Fruit fly (Drosophila melanogaster) whole organism, embryonic: ENCODE data around the gene CG15514.

Experiments
- ATbp ChIP-seq: fragments of 200-800 bp; sonication (Bioruptor generic); optimal IDR thresholded peaks from 2 replicates; lab custom pipeline; 2017; ENCODE audit warnings: missing biosample characterization, mild to moderate bottlenecking, missing genetic modification characterization, missing genetic modification reagents
- Bdp1 ChIP-seq: fragments of 200-800 bp; sonication (Bioruptor generic); optimal IDR thresholded peaks from 3 replicates; lab custom pipeline; 2016; ENCODE audit warnings: missing biosample characterization, missing genetic modification characterization
- CG10274 ChIP-seq: fragments of 200-800 bp; sonication (Bioruptor generic); optimal IDR thresholded peaks from 3 replicates; lab custom pipeline; 2017; ENCODE audit warnings: missing biosample characterization, mild to moderate bottlenecking, missing genetic modification characterization
- CG10431 ChIP-seq: fragments of 200-800 bp; sonication (Bioruptor generic); optimal IDR thresholded peaks from 3 replicates; lab custom pipeline; 2018; ENCODE audit warnings: missing biosample characterization, mild to moderate bottlenecking, missing genetic modification characterization
- CG12659 ChIP-seq: fragments of 200-800 bp; sonication (Bioruptor generic); optimal IDR thresholded peaks from 3 replicates; lab custom pipeline; 2017; ENCODE audit warnings: mild to moderate bottlenecking, missing biosample characterization, missing genetic modification reagents, missing genetic modification characterization
- CG13894 ChIP-seq: fragments of 200-800 bp; sonication (Bioruptor generic); optimal IDR thresholded peaks from 3 replicates; lab custom pipeline; 2018; ENCODE audit warnings: missing biosample characterization, mild to moderate bottlenecking, missing genetic modification characterization, moderate library complexity
- CG14441 ChIP-seq: fragments of 200-800 bp; sonication (Bioruptor generic); IDR thresholded peaks from 2 replicates; pipeline ENCODE4 v1.3.6; 2022; ENCODE audit warnings: missing biosample characterization, missing genetic modification characterization
- CG14710 ChIP-seq: fragments of 200-800 bp; sonication (Bioruptor generic); optimal IDR thresholded peaks from 3 replicates; lab custom pipeline; 2019; ENCODE audit warnings: missing biosample characterization, mild to moderate bottlenecking, missing genetic modification characterization, moderate library complexity
- CG15011 ChIP-seq: fragments of 200-800 bp; sonication (Bioruptor generic); optimal IDR thresholded peaks from 3 replicates; lab custom pipeline; 2018; ENCODE audit warnings: missing biosample characterization, mild to moderate bottlenecking, missing genetic modification characterization
- CG17361 ChIP-seq: fragments of 200-800 bp; sonication (Bioruptor generic); IDR thresholded peaks from 3 replicates; pipeline ENCODE4 v1.3.6; 2022; ENCODE audit warnings: missing biosample characterization, missing genetic modification characterization
- CG2889 ChIP-seq: fragments of 200-800 bp; sonication (Bioruptor generic); IDR thresholded peaks from 3 replicates; pipeline ENCODE4 v1.3.6; 2022; ENCODE audit warnings: missing biosample characterization, missing genetic modification characterization
- CG30403 ChIP-seq: fragments of 200-800 bp; sonication (Bioruptor generic); optimal IDR thresholded peaks from 3 replicates; lab custom pipeline; 2016; ENCODE audit warnings: missing biosample characterization, missing genetic modification characterization
- CG31441 ChIP-seq: fragments of 200-800 bp; sonication (Bioruptor generic); IDR thresholded peaks from 2 replicates; pipeline ENCODE4 v1.3.6; 2022; ENCODE audit warnings: missing biosample characterization, missing genetic modification characterization
- CG3163 ChIP-seq: fragments of 200-800 bp; sonication (Bioruptor generic); optimal IDR thresholded peaks from 3 replicates; lab custom pipeline; 2016; ENCODE audit warnings: missing biosample characterization, missing genetic modification characterization
- CG3281 ChIP-seq: fragments of 200-800 bp; sonication (Bioruptor generic); optimal IDR thresholded peaks from 3 replicates; lab custom pipeline; 2017; ENCODE audit warnings: missing biosample characterization, mild to moderate bottlenecking, missing genetic modification characterization
- CG3838 ChIP-seq: fragments of 200-800 bp; sonication (Bioruptor generic); optimal IDR thresholded peaks from 3 replicates; lab custom pipeline; 2016; ENCODE audit warnings: missing biosample characterization, missing genetic modification characterization
- CG43689 ChIP-seq: fragments of 200-800 bp; sonication (Bioruptor generic); IDR thresholded peaks from 2 replicates; pipeline ENCODE4 v1.3.6; 2022; ENCODE audit warnings: missing biosample characterization, missing genetic modification characterization
- CG4707 ChIP-seq: fragments of 200-800 bp; sonication (Bioruptor generic); optimal IDR thresholded peaks from 2 replicates; lab custom pipeline; 2018; ENCODE audit warnings: missing biosample characterization, mild to moderate bottlenecking, missing genetic modification characterization, moderate library complexity
- CG4854 ChIP-seq: fragments of 200-800 bp; sonication (Bioruptor generic); optimal IDR thresholded peaks from 2 replicates; lab custom pipeline; 2016; ENCODE audit warnings: missing biosample characterization, missing genetic modification characterization, inconsistent platforms
- CG5180 ChIP-seq: fragments of 200-800 bp; sonication (Bioruptor generic); optimal IDR thresholded peaks from 3 replicates; lab custom pipeline; 2017; ENCODE audit warnings: missing biosample characterization, missing genetic modification characterization, mild to moderate bottlenecking, moderate library complexity, missing genetic modification reagents
- CG5953 ChIP-seq: fragments of 200-800 bp; sonication (Bioruptor generic); IDR thresholded peaks from 2 replicates; pipeline ENCODE4 v1.3.6; 2022; ENCODE audit warnings: missing biosample characterization, missing genetic modification characterization
- CG7745 ChIP-seq: fragments of 200-800 bp; sonication (Bioruptor generic); optimal IDR thresholded peaks from 2 replicates; lab custom pipeline; 2018; ENCODE audit warnings: missing biosample characterization, mild to moderate bottlenecking, missing genetic modification characterization, moderate library complexity
- CG8478 ChIP-seq: fragments of >200 bp; optimal IDR thresholded peaks from 2 replicates; lab custom pipeline; 2018
- Chrac-16 ChIP-seq: fragments of 200-800 bp; sonication (Bioruptor generic); optimal IDR thresholded peaks from 3 replicates; lab custom pipeline; 2016; ENCODE audit warnings: missing biosample characterization, missing genetic modification characterization
- Dip2 ChIP-seq: fragments of 200-800 bp; sonication (Bioruptor generic); IDR thresholded peaks from 2 replicates; pipeline ENCODE4 v1.3.6; 2022; ENCODE audit warnings: missing biosample characterization, missing genetic modification characterization
- E2f1 ChIP-seq: fragments of 200-800 bp; sonication (Bioruptor generic); IDR thresholded peaks from 2 replicates; pipeline ENCODE4 v1.3.6; 2022; ENCODE audit warnings: missing biosample characterization, missing genetic modification characterization
- HLH54F ChIP-seq: fragments of 200-800 bp; sonication (Bioruptor generic); optimal IDR thresholded peaks from 3 replicates; lab custom pipeline; 2016; ENCODE audit warnings: missing biosample characterization, missing genetic modification characterization
- Hmr ChIP-seq: fragments of 200-800 bp; sonication (Bioruptor generic); optimal IDR thresholded peaks from 3 replicates; lab custom pipeline; 2017; ENCODE audit warnings: mild to moderate bottlenecking, missing biosample characterization, missing genetic modification reagents, missing genetic modification characterization
- Hr39 ChIP-seq: fragments of >200 bp; optimal IDR thresholded peaks from 2 replicates; lab custom pipeline; 2017
- Meics ChIP-seq: fragments of 200-800 bp; sonication (Bioruptor generic); optimal IDR thresholded peaks from 2 replicates; lab custom pipeline; 2017; ENCODE audit warnings: missing biosample characterization, mild to moderate bottlenecking, missing genetic modification characterization
- NC2β ChIP-seq: fragments of 200-800 bp; sonication (Bioruptor generic); optimal IDR thresholded peaks from 2 replicates; lab custom pipeline; 2016; ENCODE audit warnings: missing biosample characterization, missing genetic modification characterization
- Neu2 ChIP-seq: fragments of 200-800 bp; sonication (Bioruptor generic); optimal IDR thresholded peaks from 3 replicates; lab custom pipeline; 2016; ENCODE audit warnings: missing biosample characterization, missing genetic modification characterization, borderline replicate concordance
- Optix ChIP-seq: fragments of 200-800 bp; sonication (Bioruptor generic); IDR thresholded peaks from 3 replicates; pipeline ENCODE4 v1.3.6; 2022; ENCODE audit warnings: missing biosample characterization, missing genetic modification characterization
- Six4 ChIP-seq: fragments of 200-800 bp; sonication (Bioruptor generic); optimal IDR thresholded peaks from 2 replicates; lab custom pipeline; 2016; ENCODE audit warnings: missing biosample characterization, missing genetic modification characterization
- Xbp1 ChIP-seq: fragments of 200-800 bp; sonication (Bioruptor generic); optimal IDR thresholded peaks from 3 replicates; lab custom pipeline; 2016; ENCODE audit warnings: missing biosample characterization, mild to moderate bottlenecking, missing genetic modification characterization
- bbx ChIP-seq: fragments of 200-800 bp; sonication (Bioruptor generic); IDR thresholded peaks from 2 replicates; pipeline ENCODE4 v1.3.6; 2022; ENCODE audit warnings: missing biosample characterization, missing genetic modification characterization; ENCODE audit not compliant: partially characterized antibody
- bigmax ChIP-seq: fragments of 200-800 bp; sonication (Bioruptor generic); optimal IDR thresholded peaks from 2 replicates; lab custom pipeline; 2018; ENCODE audit warnings: missing biosample characterization, mild to moderate bottlenecking, missing genetic modification characterization
- dysf ChIP-seq: fragments of 200-800 bp; sonication (Bioruptor generic); IDR thresholded peaks from 3 replicates; pipeline ENCODE4 v1.3.6; 2022; ENCODE audit warnings: missing biosample characterization, missing genetic modification characterization
- fd3F ChIP-seq: fragments of 200-800 bp; sonication (Bioruptor generic); optimal IDR thresholded peaks from 2 replicates; lab custom pipeline; 2018; ENCODE audit warnings: missing biosample characterization, mild to moderate bottlenecking, missing genetic modification characterization, moderate library complexity
- gcm2 ChIP-seq: fragments of 200-800 bp; sonication (Bioruptor generic); optimal IDR thresholded peaks from 2 replicates; lab custom pipeline; 2016; ENCODE audit warnings: missing biosample characterization, missing genetic modification characterization
- gro ChIP-seq: fragments of 200-800 bp; sonication (Bioruptor generic); optimal IDR thresholded peaks from 2 replicates; lab custom pipeline; 2016; ENCODE audit warnings: missing biosample characterization, missing genetic modification characterization
- jigr1 ChIP-seq: fragments of 200-800 bp; sonication (Bioruptor generic); IDR thresholded peaks from 3 replicates; pipeline ENCODE4 v1.3.6; 2022; ENCODE audit warnings: missing biosample characterization, missing genetic modification characterization
- knrl ChIP-seq: fragments of 200-800 bp; sonication (Bioruptor generic); IDR thresholded peaks from 3 replicates; pipeline ENCODE4 v1.3.6; 2022; ENCODE audit warnings: missing biosample characterization, missing genetic modification characterization; ENCODE audit not compliant: partially characterized antibody
- lola ChIP-seq, 3 experiments: fragments of >200 bp in 2 of 3; fragments of 200-800 bp in 1 of 3; sonication (Bioruptor generic) in 1 of 3; optimal IDR thresholded peaks; 2 replicates each; lab custom pipeline; 2017 to 2019; ENCODE audit warnings: missing biosample characterization in 3 of 3, missing genetic modification characterization in 3 of 3, mild to moderate bottlenecking in 1 of 3, moderate library complexity in 1 of 3
- mam ChIP-seq: fragments of 200-800 bp; sonication (Bioruptor generic); optimal IDR thresholded peaks from 3 replicates; lab custom pipeline; 2016; ENCODE audit warnings: missing biosample characterization, missing genetic modification characterization
- otp ChIP-seq: fragments of 200-800 bp; sonication (Bioruptor generic); IDR thresholded peaks from 3 replicates; pipeline ENCODE4, ENCODE4 v1.3.6; 2022; ENCODE audit warnings: missing biosample characterization, missing genetic modification characterization
- sens ChIP-seq: fragments of 200-800 bp; sonication (Bioruptor generic); peaks from one replicate; lab custom pipeline; 2016; ENCODE audit warnings: missing biosample characterization, missing genetic modification characterization
- sima ChIP-seq: fragments of 200-800 bp; sonication (Bioruptor generic); optimal IDR thresholded peaks from 2 replicates; lab custom pipeline; 2016; ENCODE audit warnings: missing biosample characterization, missing genetic modification characterization
- so ChIP-seq: fragments of 200-800 bp; sonication (Bioruptor generic); IDR thresholded peaks from 3 replicates; pipeline ENCODE4 v1.3.6; 2022; ENCODE audit warnings: missing biosample characterization, missing genetic modification characterization
- tap ChIP-seq: fragments of 200-800 bp; optimal IDR thresholded peaks from 3 replicates; lab custom pipeline; 2019; ENCODE audit warnings: missing biosample characterization, mild to moderate bottlenecking, missing genetic modification characterization, moderate library complexity
- toy ChIP-seq: fragments of 200-800 bp; sonication (Bioruptor generic); IDR thresholded peaks from 2 replicates; pipeline ENCODE4 v1.3.6; 2022; ENCODE audit warnings: missing biosample characterization, missing genetic modification characterization
- yki ChIP-seq: fragments of >200 bp; optimal IDR thresholded peaks from 3 replicates; lab custom pipeline; 2018

Gene CG15514

dm6 chr3R:29834759-29835709, 26.3 kb downstream of the CG15514 start, which contains the start of gene Atg16 (continued):
- TF ChIP-seq CG12659 (GFP tag; lab: Kevin White, UChicago), result no peak
- TF ChIP-seq Xbp1 (GFP tag; lab: Kevin White, UChicago), result no peak
- TF ChIP-seq CG4707, result no peak
- TF ChIP-seq CG8478, result no peak
- TF ChIP-seq Meics (GFP tag; lab: Kevin White, UChicago), result no peak
- no peak for TF ChIP-seq CG13894 (tag; lab: Kevin White, UChicago)
- TF ChIP-seq Chrac-16 (GFP tag; lab: Kevin White, UChicago), result no peak
- no peak for TF ChIP-seq Dip2 (GFP tag; lab: Robert Waterston, UW)
- TF ChIP-seq gro (GFP tag; lab: Kevin White, UChicago), result no peak
- TF ChIP-seq HLH54F (GFP tag; lab: Kevin White, UChicago), result no peak
- TF ChIP-seq CG31441, result no peak
- TF ChIP-seq jigr1, result no peak
- no peak for TF ChIP-seq CG43689 (GFP tag; lab: Robert Waterston, UW)
- TF ChIP-seq NC2β (GFP tag; lab: Kevin White, UChicago), result no peak
- TF ChIP-seq E2f1 (GFP tag; lab: Robert Waterston, UW), result no peak
- no peak for TF ChIP-seq Neu2 (GFP tag; lab: Kevin White, UChicago)
- 0 out of 2 replicates have a peak, but pooled peaks have one; percentile 16 for TF ChIP-seq CG5953
- peak; percentile 11 for TF ChIP-seq CG30403 (GFP tag; lab: Kevin White, UChicago)
- no peak for TF ChIP-seq yki (lab: Kevin White, UChicago)
- TF ChIP-seq CG3838 (GFP tag; lab: Kevin White, UChicago), result no peak
- TF ChIP-seq Hr39 (lab: Kevin White, UChicago), result no peak
- no peak for TF ChIP-seq CG14441
- TF ChIP-seq CG7745 (tag; lab: Kevin White, UChicago), result no peak
- no peak for TF ChIP-seq Bdp1
- peak; percentile 95 for TF ChIP-seq bbx
- TF ChIP-seq lola (GFP tag; optimal IDR thresholded peaks at IDR 0.05; lab: Kevin White, UChicago), result peak in 1 of 3 experiments; percentile 13
- TF ChIP-seq toy, result no peak
- TF ChIP-seq otp (GFP tag; lab: Robert Waterston, UW), result no peak
- TF ChIP-seq CG10274 (GFP tag; lab: Kevin White, UChicago), result no peak
- TF ChIP-seq CG15011 (GFP tag; lab: Kevin White, UChicago), result no peak
- TF ChIP-seq CG3163 (GFP tag; lab: Kevin White, UChicago), result no peak
- TF ChIP-seq CG17361 (GFP tag; lab: Robert Waterston, UW), result peak; percentile 51; the same call in 1 of the 3 replicates
- no peak for TF ChIP-seq sima (GFP tag; lab: Kevin White, UChicago)
- no peak for TF ChIP-seq fd3F (GFP tag; lab: Kevin White, UChicago)
- no peak for TF ChIP-seq mam (GFP tag; lab: Kevin White, UChicago)
- no peak for TF ChIP-seq Hmr (GFP tag; lab: Kevin White, UChicago)
- TF ChIP-seq CG2889, result no peak
- peak; percentile 93 for TF ChIP-seq knrl (GFP tag; lab: Robert Waterston, UW)

dm6 chr3R:29830925-29831324, 30.4 kb downstream of the CG15514 start:
- TF ChIP-seq so (GFP tag; lab: Robert Waterston, UW) (peak; percentile 21; the same call in 1 of the 3 replicates), CG14710 (tag; lab: Kevin White, UChicago) (peak; percentile 82), sens (GFP tag; lab: Kevin White, UChicago) (peak; percentile 84), gcm2 (GFP tag; lab: Kevin White, UChicago) (no peak), gro (GFP tag; lab: Kevin White, UChicago) (no peak), CG4854 (no peak), tap (tag; lab: Kevin White, UChicago) (peak; percentile 59), ATbp (GFP tag; lab: Kevin White, UChicago) (peak; percentile 62), CG10431 (no peak), dysf (GFP tag; lab: Robert Waterston, UW) (no peak), bigmax (peak; percentile 31), Six4 (no peak), Optix (GFP tag; lab: Robert Waterston, UW) (no peak), CG3281 (GFP tag; lab: Kevin White, UChicago) (peak; percentile 53), CG5180 (GFP tag; lab: Kevin White, UChicago) (peak; percentile 39)
